Fruit fly (Drosophila melanogaster) whole organism, wandering third instar larva: ENCODE data around the gene CG17404.

ENCODE experiments used
- CG32264 ChIP-seq: fragments of 200-800 bp; sonication (Bioruptor generic); optimal IDR thresholded peaks from 2 replicates; lab custom pipeline; 2016; ENCODE audit warnings: missing biosample characterization, missing genetic modification characterization
- CrebA ChIP-seq: fragments of 200-800 bp; sonication (Bioruptor generic); optimal IDR thresholded peaks from 2 replicates; lab custom pipeline; 2016; ENCODE audit warnings: missing biosample characterization, mild to moderate bottlenecking, missing genetic modification characterization, borderline replicate concordance
- Dfd ChIP-seq: fragments of >200 bp; optimal IDR thresholded peaks from 2 replicates; lab custom pipeline; 2017; ENCODE audit warnings: missing biosample characterization, missing genetic modification characterization
- GATAd ChIP-seq: sonication (Bioruptor generic); optimal IDR thresholded peaks from 2 replicates; lab custom pipeline; 2016; ENCODE audit warnings: missing biosample characterization, missing genetic modification characterization
- HLH106 ChIP-seq: fragments of 200-800 bp; optimal IDR thresholded peaks from 3 replicates; lab custom pipeline; 2019; ENCODE audit warnings: missing biosample characterization, mild to moderate bottlenecking, missing genetic modification characterization, moderate library complexity
- Mio ChIP-seq: sonication (Bioruptor generic); optimal IDR thresholded peaks from 2 replicates; lab custom pipeline; 2016; ENCODE audit warnings: missing biosample characterization, missing genetic modification characterization
- Vsx2 ChIP-seq: fragments of 200-300, 225-300 bp; sonication (Bioruptor generic); optimal IDR thresholded peaks from 2 replicates; lab custom pipeline; 2018; ENCODE audit warnings: missing biosample characterization, missing genetic modification characterization; ENCODE audit not compliant: partially characterized antibody
- lola ChIP-seq: fragments of >200 bp; optimal IDR thresholded peaks from 2 replicates; lab custom pipeline; 2017; ENCODE audit warnings: missing biosample characterization, missing genetic modification characterization
- sage ChIP-seq: fragments of 200-800 bp; sonication (Bioruptor generic); optimal IDR thresholded peaks from 2 replicates; lab custom pipeline; 2016; ENCODE audit warnings: missing biosample characterization, mild to moderate bottlenecking, missing genetic modification characterization
- usp ChIP-seq: fragments of >200 bp; optimal IDR thresholded peaks from 2 replicates; lab custom pipeline; 2017; ENCODE audit warnings: missing biosample characterization, missing genetic modification characterization

- TF ChIP-seq Dfd (GFP tag; lab: Kevin White, UChicago), result no peak
- TF ChIP-seq CG32264, result no peak
- no peak for TF ChIP-seq CrebA (GFP tag; lab: Kevin White, UChicago)
- no peak for TF ChIP-seq usp (GFP tag; lab: Kevin White, UChicago)
- TF ChIP-seq GATAd (GFP tag; lab: Kevin White, UChicago), result no peak
- TF ChIP-seq lola, result no peak
- no peak for TF ChIP-seq Mio (GFP tag; lab: Kevin White, UChicago)
- no peak for TF ChIP-seq HLH106 (tag; lab: Kevin White, UChicago)
- no peak for TF ChIP-seq sage (GFP tag; lab: Kevin White, UChicago)
- no peak for TF ChIP-seq Vsx2
Measured at dm6 chr3R:12232629-12233028, 7.8 kb upstream of the CG17404 start, which contains the start of gene Pglym87.
